Worm (Caenorhabditis elegans) whole organism, L4 larva: ENCODE measurements around the gene F11C7.6.

Experiments used
- F10B5.3 ChIP-seq: sonication (generic microtip); optimal IDR thresholded peaks from 2 replicates; lab custom pipeline; 2016; ENCODE audit warnings: mild to moderate bottlenecking, missing genetic modification characterization, missing compliant biosample characterization
- F37D6.2 ChIP-seq: sonication (generic microtip); optimal IDR thresholded peaks from 2 replicates; lab custom pipeline; 2016; ENCODE audit warnings: mild to moderate bottlenecking, missing genetic modification characterization, missing compliant biosample characterization
- R02D3.7 ChIP-seq: fragments of 150-350 bp; sonication (generic microtip); optimal IDR thresholded peaks from 3 replicates; lab custom pipeline; 2014; ENCODE audit warnings: missing biosample characterization, missing genetic modification characterization
- T26A8.4 ChIP-seq: fragments of 200-800 bp; sonication (Bioruptor generic); IDR thresholded peaks from 2 replicates; pipeline ENCODE4 v1.3.6; 2022; ENCODE audit warnings: missing genetic modification characterization, missing compliant biosample characterization
- Y105C5A.15 ChIP-seq: fragments of 200-800 bp; sonication (Bioruptor generic); IDR thresholded peaks from 2 replicates; pipeline ENCODE4 v1.3.6; 2022; ENCODE audit warnings: missing genetic modification characterization, missing compliant biosample characterization
- Y5F2A.4 ChIP-seq: fragments of 200-800 bp; sonication (Bioruptor generic); optimal IDR thresholded peaks from 2 replicates; lab custom pipeline; 2018; ENCODE audit warnings: mild to moderate bottlenecking, missing genetic modification characterization, missing compliant biosample characterization
- Y75B8A.6 ChIP-seq: fragments of 200-800 bp; sonication (Bioruptor generic); IDR thresholded peaks from 2 replicates; pipeline ENCODE4 v1.3.6; 2022; ENCODE audit warnings: missing genetic modification reagents, missing genetic modification characterization, missing compliant biosample characterization
- aha-1 ChIP-seq: fragments of 150-350 bp; peaks from one replicate; lab custom pipeline; 2014; ENCODE audit warnings: missing biosample characterization, missing genetic modification characterization
- aly-2 ChIP-seq: sonication (generic microtip); optimal IDR thresholded peaks from 2 replicates; lab custom pipeline; 2018; ENCODE audit warnings: missing biosample characterization, missing genetic modification characterization
- ama-1 ChIP-seq: fragments of 150-350 bp; optimal IDR thresholded peaks from 2 replicates; lab custom pipeline; 2014; ENCODE audit warnings: inconsistent platforms, mixed read lengths
- attf-4 ChIP-seq: sonication (generic microtip); optimal IDR thresholded peaks from 3 replicates; lab custom pipeline; 2017; ENCODE audit warnings: missing biosample characterization, missing genetic modification characterization
- ceh-44 ChIP-seq: fragments of 200-800 bp; sonication (Bioruptor generic); IDR thresholded peaks from 2 replicates; pipeline ENCODE4 v1.3.6; 2022; ENCODE audit warnings: missing genetic modification reagents, missing genetic modification characterization, missing compliant biosample characterization
- ceh-82 ChIP-seq: sonication (generic microtip); optimal IDR thresholded peaks from 2 replicates; lab custom pipeline; 2017; ENCODE audit warnings: missing biosample characterization, missing genetic modification characterization
- ces-1 ChIP-seq: fragments of 150-350 bp; sonication (generic microtip); optimal IDR thresholded peaks from 4 replicates; lab custom pipeline; 2014; ENCODE audit warnings: missing biosample characterization, missing genetic modification reagents, missing genetic modification characterization
- daf-12 ChIP-seq: fragments of 150-350 bp; optimal IDR thresholded peaks from 2 replicates; lab custom pipeline; 2014; ENCODE audit warnings: missing biosample characterization, missing genetic modification reagents, missing genetic modification characterization
- daf-16 ChIP-seq, 3 experiments: sonication (generic microtip); optimal IDR thresholded peaks; 2 replicates each; lab custom pipeline; 2016 to 2017; ENCODE audit warnings: missing genetic modification characterization in 3 of 3, missing genetic modification reagents in 3 of 3, mild to moderate bottlenecking in 2 of 3, missing compliant biosample characterization in 2 of 3, missing biosample characterization in 1 of 3, moderate library complexity in 1 of 3
- dmd-6 ChIP-seq: fragments of 200-800 bp; sonication (Bioruptor generic); IDR thresholded peaks from 2 replicates; pipeline ENCODE4 v1.3.6; 2022; ENCODE audit warnings: missing genetic modification reagents, missing genetic modification characterization, missing compliant biosample characterization
- egl-27 ChIP-seq: sonication (generic microtip); optimal IDR thresholded peaks from 3 replicates; lab custom pipeline; 2017; ENCODE audit warnings: missing biosample characterization, missing genetic modification reagents, missing genetic modification characterization
- egl-43 ChIP-seq: fragments of 200-800 bp; sonication (Bioruptor generic); IDR thresholded peaks from 2 replicates; pipeline ENCODE4 v1.3.6; 2022; ENCODE audit warnings: missing genetic modification reagents, missing genetic modification characterization, missing compliant biosample characterization
- fos-1 ChIP-seq: fragments of 150-350 bp; optimal IDR thresholded peaks from 2 replicates; lab custom pipeline; 2014; ENCODE audit warnings: missing biosample characterization, missing genetic modification characterization
- hif-1 ChIP-seq, 2 experiments: sonication (generic microtip); optimal IDR thresholded peaks; 2 replicates each; lab custom pipeline; 2016 to 2017; ENCODE audit warnings: missing compliant biosample characterization in 2 of 2, missing genetic modification characterization in 2 of 2, missing genetic modification reagents in 2 of 2, missing genotype in 2 of 2, mild to moderate bottlenecking in 1 of 2
- hlh-30 ChIP-seq: sonication (generic microtip); optimal IDR thresholded peaks from 2 replicates; lab custom pipeline; 2017; ENCODE audit warnings: antibody characterized with exemption, mild to moderate bottlenecking, missing genetic modification characterization, missing compliant biosample characterization; ENCODE audit not compliant: insufficient read depth
- hmg-1.1 ChIP-seq: fragments of 200-800 bp; sonication (Bioruptor generic); IDR thresholded peaks from 2 replicates; pipeline ENCODE4 v1.3.6; 2022; ENCODE audit warnings: missing genetic modification reagents, missing genetic modification characterization, missing compliant biosample characterization
- jun-1 ChIP-seq: fragments of 150-350 bp; optimal IDR thresholded peaks from 2 replicates; lab custom pipeline; 2014; ENCODE audit warnings: missing biosample characterization, missing genetic modification reagents, missing genetic modification characterization
- lin-15B ChIP-seq: fragments of 150-350 bp; sonication (generic microtip); optimal IDR thresholded peaks from 3 replicates; lab custom pipeline; 2014; ENCODE audit warnings: missing biosample characterization, missing genetic modification characterization
- lin-29 ChIP-seq: fragments of 200-800 bp; sonication (Bioruptor generic); IDR thresholded peaks from 2 replicates; pipeline ENCODE4 v1.3.6; 2022; ENCODE audit warnings: missing genetic modification reagents, missing genetic modification characterization, missing compliant biosample characterization
- lin-38 ChIP-seq: fragments of 200-800 bp; sonication (Bioruptor generic); IDR thresholded peaks from 2 replicates; pipeline ENCODE4 v1.3.6; 2022; ENCODE audit warnings: missing genetic modification reagents, missing genetic modification characterization, missing compliant biosample characterization
- lin-39 ChIP-seq: fragments of 150-350 bp; optimal IDR thresholded peaks from 2 replicates; lab custom pipeline; 2014; ENCODE audit warnings: missing biosample characterization, missing genetic modification reagents, missing genetic modification characterization
- lsy-2 ChIP-seq, 2 experiments: fragments of 150-350 bp in 1 of 2; sonication (generic microtip) in 1 of 2; optimal IDR thresholded peaks; 2 replicates each; lab custom pipeline; 2014 to 2017; ENCODE audit warnings: missing biosample characterization in 2 of 2, missing genetic modification characterization in 2 of 2
- madf-5 ChIP-seq, 2 experiments: fragments of 200-800 bp; sonication (Bioruptor generic); IDR thresholded peaks; 2 replicates each; pipeline ENCODE4 v1.3.6; 2022; ENCODE audit warnings: missing compliant biosample characterization in 2 of 2, missing genetic modification characterization in 2 of 2
- mdt-29 ChIP-seq: fragments of 200-800 bp; sonication (Bioruptor generic); IDR thresholded peaks from 2 replicates; pipeline ENCODE4 v1.3.6; 2022; ENCODE audit warnings: missing genetic modification reagents, missing genetic modification characterization, missing compliant biosample characterization
- mep-1 ChIP-seq: fragments of 150-350 bp; sonication (generic microtip); optimal IDR thresholded peaks from 3 replicates; lab custom pipeline; 2014; ENCODE audit warnings: missing biosample characterization, missing genetic modification characterization
- nhr-10 ChIP-seq: fragments of 150-350 bp; optimal IDR thresholded peaks from 2 replicates; lab custom pipeline; 2014; ENCODE audit warnings: missing biosample characterization, missing genetic modification characterization
- nhr-102 ChIP-seq: sonication (generic microtip); optimal IDR thresholded peaks from 2 replicates; lab custom pipeline; 2016; ENCODE audit warnings: mild to moderate bottlenecking, missing genetic modification characterization, moderate library complexity, missing compliant biosample characterization
- nhr-111 ChIP-seq: fragments of 200-800 bp; sonication (Bioruptor generic); optimal IDR thresholded peaks from 2 replicates; lab custom pipeline; 2018; ENCODE audit warnings: mild to moderate bottlenecking, missing genetic modification characterization, missing compliant biosample characterization
- nhr-28 ChIP-seq: fragments of 150-350 bp; optimal IDR thresholded peaks from 2 replicates; lab custom pipeline; 2014; ENCODE audit warnings: missing biosample characterization, missing genetic modification characterization
- nhr-41 ChIP-seq: fragments of 200-800 bp; sonication (Bioruptor generic); IDR thresholded peaks from 2 replicates; pipeline ENCODE4 v1.3.6; 2022; ENCODE audit warnings: missing genetic modification reagents, missing genetic modification characterization, missing compliant biosample characterization
- saeg-2 ChIP-seq: fragments of 200-800 bp; sonication (Bioruptor generic); IDR thresholded peaks from 2 replicates; pipeline ENCODE4 v1.3.6; 2022; ENCODE audit warnings: missing genetic modification reagents, missing genetic modification characterization, missing compliant biosample characterization
- skn-1 ChIP-seq: fragments of 150-350 bp; optimal IDR thresholded peaks from 2 replicates; lab custom pipeline; 2014; ENCODE audit warnings: missing biosample characterization, missing genetic modification characterization
- spr-1 ChIP-seq: sonication (generic microtip); optimal IDR thresholded peaks from 2 replicates; lab custom pipeline; 2016; ENCODE audit warnings: mild to moderate bottlenecking, missing genetic modification characterization, missing compliant biosample characterization
- spr-3 ChIP-seq: fragments of 200-800 bp; sonication (Bioruptor generic); optimal IDR thresholded peaks from 2 replicates; lab custom pipeline; 2018; ENCODE audit warnings: mild to moderate bottlenecking, missing genetic modification characterization, missing compliant biosample characterization
- tag-97 ChIP-seq: fragments of 200-800 bp; sonication (Bioruptor generic); IDR thresholded peaks from 2 replicates; pipeline ENCODE4 v1.3.6; 2022; ENCODE audit warnings: missing genetic modification characterization, missing compliant biosample characterization
- tra-1 ChIP-seq: fragments of 200-800 bp; sonication (Bioruptor generic); IDR thresholded peaks from 2 replicates; pipeline ENCODE4 v1.3.6; 2022; ENCODE audit warnings: missing genetic modification reagents, missing genetic modification characterization, missing compliant biosample characterization
- unc-130 ChIP-seq: sonication (generic microtip); optimal IDR thresholded peaks from 2 replicates; lab custom pipeline; 2016; ENCODE audit warnings: missing genetic modification reagents, missing genetic modification characterization, missing compliant biosample characterization
- unc-39 ChIP-seq: sonication (generic microtip); optimal IDR thresholded peaks from 2 replicates; lab custom pipeline; 2017; ENCODE audit warnings: missing biosample characterization, missing genetic modification characterization
- zag-1 ChIP-seq: fragments of 150-350 bp; optimal IDR thresholded peaks from 2 replicates; lab custom pipeline; 2014; ENCODE audit warnings: missing biosample characterization, missing genetic modification characterization
- zip-11 ChIP-seq: fragments of 200-800 bp; sonication (Bioruptor generic); IDR thresholded peaks from 2 replicates; pipeline ENCODE4 v1.3.6; 2022; ENCODE audit warnings: missing genetic modification characterization, missing compliant biosample characterization
- ztf-7 ChIP-seq: fragments of 150-350 bp; optimal IDR thresholded peaks from 2 replicates; lab custom pipeline; 2014; ENCODE audit warnings: missing biosample characterization, missing genetic modification characterization

Gene F11C7.6

DNA sequence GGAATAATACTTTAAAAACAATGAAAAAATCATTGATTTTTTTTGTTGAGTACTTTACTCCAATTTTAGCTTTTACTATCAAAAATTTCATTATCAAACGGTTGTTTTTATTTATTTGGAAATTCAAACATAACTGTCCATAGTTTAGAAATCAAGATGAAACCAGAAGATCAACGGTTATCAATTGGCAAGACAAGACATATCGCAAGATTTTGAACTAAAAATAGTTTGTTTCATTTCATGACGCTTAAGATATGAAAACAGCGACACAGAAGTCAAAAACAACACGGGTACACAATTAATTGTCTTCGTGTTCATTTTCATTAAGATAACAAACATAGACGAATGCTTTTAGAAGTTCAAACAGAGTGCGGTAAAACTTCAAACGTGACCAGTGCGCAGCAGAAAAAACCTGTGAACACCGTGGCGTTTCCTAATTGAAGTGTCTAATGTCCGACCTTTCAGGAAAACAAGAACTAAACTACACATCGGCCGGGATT lies 16.2 kb downstream of the F11C7.6 start:
- TF ChIP-seq lin-15B (tag; lab: Kevin White, UChicago): no peak
- peak; percentile 16 for TF ChIP-seq nhr-28
- no peak for TF ChIP-seq F37D6.2 (tag; lab: Kevin White, UChicago)
- peak; percentile 17 for TF ChIP-seq aha-1 (tag; lab: Kevin White, UChicago)
- no peak for TF ChIP-seq F10B5.3 (tag; lab: Kevin White, UChicago)
- TF ChIP-seq jun-1 (tag; lab: Kevin White, UChicago): no peak
- no peak for TF ChIP-seq Y5F2A.4 (GFP tag; lab: Kevin White, UChicago)
- peak; percentile 16 for TF ChIP-seq hlh-30 (tag; lab: Kevin White, UChicago)

DNA sequence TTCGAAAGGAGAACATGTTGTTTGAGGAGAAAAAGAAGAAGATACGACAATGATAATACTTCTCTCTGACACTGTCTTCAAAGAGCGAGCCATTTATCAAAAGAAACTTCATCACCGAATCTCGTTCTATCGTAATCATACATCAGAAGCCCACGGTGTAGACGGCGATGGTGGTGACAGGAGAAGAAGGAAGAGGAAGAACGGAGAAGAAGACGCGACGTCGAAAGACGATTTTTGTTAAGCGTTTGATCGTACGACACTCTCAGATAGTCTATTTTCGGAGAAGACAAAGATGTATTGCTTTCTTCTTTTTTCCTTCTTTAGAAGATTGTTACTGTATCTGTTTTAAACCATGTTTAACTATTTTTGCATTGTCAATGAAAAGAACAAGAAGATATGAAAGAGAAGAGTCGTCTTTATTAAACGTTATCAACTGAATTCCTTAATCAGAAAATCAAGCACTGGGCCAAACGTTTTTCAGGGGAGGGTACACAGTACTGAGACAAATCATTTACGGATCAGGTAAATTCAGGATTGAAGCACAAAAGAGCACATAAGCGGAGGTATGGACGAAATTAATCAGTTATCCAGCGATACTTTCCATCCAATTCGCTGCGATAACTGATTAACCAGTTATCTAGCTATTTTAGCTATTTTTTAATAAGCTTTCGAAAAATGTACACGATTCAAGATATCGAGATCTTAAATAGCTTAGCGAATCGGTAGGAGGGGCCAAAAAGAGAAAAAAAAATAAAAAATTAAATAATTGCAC lies 18.6 kb downstream of the F11C7.6 start:
- TF ChIP-seq ces-1 (GFP tag; lab: Kevin White, UChicago) (no peak), unc-130 (no peak), nhr-41 (GFP tag; lab: Robert Waterston, UW) (no peak), zip-11 (GFP tag; lab: Robert Waterston, UW) (no peak), tag-97 (GFP tag; lab: Robert Waterston, UW) (no peak), lin-39 (tag; lab: Kevin White, UChicago) (no peak), unc-39 (tag; lab: Kevin White, UChicago) (no peak), daf-12 (tag; lab: Kevin White, UChicago) (no peak), egl-43 (GFP tag; lab: Robert Waterston, UW) (no peak), nhr-28 (peak; percentile 46), hmg-1.1 (GFP tag; lab: Robert Waterston, UW) (no peak), nhr-111 (GFP tag; lab: Kevin White, UChicago) (no peak), zag-1 (tag; lab: Kevin White, UChicago) (no peak), R02D3.7 (tag; lab: Kevin White, UChicago) (no peak), aha-1 (tag; lab: Kevin White, UChicago) (peak; percentile 100), spr-3 (GFP tag; lab: Kevin White, UChicago) (no peak), lin-38 (peak; percentile 13; the same call in 1 of the 2 replicates), mep-1 (tag; lab: Kevin White, UChicago) (peak; percentile 78), nhr-102 (tag; lab: Kevin White, UChicago) (peak; percentile 63), lin-29 (GFP tag; lab: Robert Waterston, UW) (no peak), ceh-82 (tag; lab: Kevin White, UChicago) (no peak), fos-1 (tag; lab: Kevin White, UChicago) (no peak), hif-1 (tag; optimal IDR thresholded peaks at IDR 0.05; lab: Kevin White, UChicago) (no peak), skn-1 (tag; lab: Kevin White, UChicago) (no peak), spr-1 (tag; lab: Kevin White, UChicago) (no peak), saeg-2 (GFP tag; lab: Robert Waterston, UW) (no peak), Y75B8A.6 (GFP tag; lab: Robert Waterston, UW) (peak; percentile 25; the same call in 1 of the 2 replicates), dmd-6 (GFP tag; lab: Robert Waterston, UW) (no peak; the same call in 1 of the 2 replicates), ztf-7 (tag; lab: Kevin White, UChicago) (no peak), aly-2 (tag; lab: Kevin White, UChicago) (no peak), daf-16 (GFP tag; optimal IDR thresholded peaks at IDR 0.05; lab: Kevin White, UChicago) (no peak), daf-16 (tag; optimal IDR thresholded peaks at IDR 0.05; lab: Kevin White, UChicago) (no peak), madf-5 (GFP tag; IDR thresholded peaks at IDR 0.05; lab: Robert Waterston, UW) (no peak), Y105C5A.15 (GFP tag; lab: Robert Waterston, UW) (no peak), ceh-44 (no peak), attf-4 (no peak), T26A8.4 (GFP tag; lab: Robert Waterston, UW) (peak; percentile 92), lsy-2 (tag; optimal IDR thresholded peaks at IDR 0.05; lab: Kevin White, UChicago) (peak; percentile 21 to 74), nhr-10 (tag; lab: Kevin White, UChicago) (peak; percentile 5), tra-1 (GFP tag; lab: Robert Waterston, UW) (no peak), mdt-29 (peak; percentile 66; the same call in 1 of the 2 replicates), egl-27 (tag; lab: Kevin White, UChicago) (no peak), F37D6.2 (tag; lab: Kevin White, UChicago) (no peak), ama-1 (lab: Kevin White, UChicago) (peak; percentile 61)
